Worm (Caenorhabditis elegans): ENCODE results near the gene ZC204.17.

DNA sequence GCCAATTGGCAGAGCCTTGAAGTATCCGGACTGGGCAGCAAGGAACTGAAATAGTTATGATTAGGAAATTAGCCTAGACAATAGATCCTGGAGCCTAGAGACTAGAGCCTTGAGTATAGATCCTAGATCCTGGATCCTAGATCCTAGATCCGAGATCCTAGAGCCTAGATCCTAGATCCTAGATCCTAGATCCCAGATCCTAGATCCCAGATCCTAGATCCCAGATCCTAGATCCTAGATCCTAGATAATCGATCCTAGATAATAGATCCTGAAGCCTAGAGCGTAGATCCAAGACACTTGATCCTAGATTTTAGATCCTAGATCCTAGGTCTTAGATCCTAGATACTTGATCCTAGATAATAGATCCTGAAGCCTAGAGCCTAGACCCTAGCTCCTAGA, 41.1 kb downstream of the ZC204.17 start:
- TF ChIP-seq nhr-6 (tag; optimal IDR thresholded peaks at IDR 0.05) (no peak), ztf-11 (tag; optimal IDR thresholded peaks at IDR 0.05) (no peak), unc-39 (tag; optimal IDR thresholded peaks at IDR 0.05) (no peak), nhr-28 (tag; optimal IDR thresholded peaks at IDR 0.05) (no peak)

Measured in whole organism, L4 larva.